Worm (Caenorhabditis elegans) whole organism, mixed stage, embryonic: ENCODE measurements around the gene B0252.5.

Experiments used
- blmp-1 ChIP-seq: fragments of 150-350 bp; optimal IDR thresholded peaks from 2 replicates; lab custom pipeline; 2014; ENCODE audit warnings: missing biosample characterization, missing genetic modification characterization
- ceh-39 ChIP-seq: fragments of 150-350 bp; optimal IDR thresholded peaks from 2 replicates; lab custom pipeline; 2014; ENCODE audit warnings: missing biosample characterization, missing genetic modification characterization
- ceh-83 ChIP-seq: fragments of 200-800 bp; sonication (Bioruptor generic); optimal IDR thresholded peaks from 2 replicates; lab custom pipeline; 2018; ENCODE audit warnings: mild to moderate bottlenecking, missing genetic modification characterization, missing compliant biosample characterization
- nhr-237 ChIP-seq: fragments of 150-350 bp; optimal IDR thresholded peaks from 2 replicates; lab custom pipeline; 2014; ENCODE audit warnings: missing biosample characterization, missing genetic modification characterization
- nhr-76 ChIP-seq: sonication (generic microtip); optimal IDR thresholded peaks from 2 replicates; lab custom pipeline; 2017; ENCODE audit warnings: missing biosample characterization, missing genetic modification characterization
- tbx-8 ChIP-seq: fragments of 200-800 bp; sonication (Bioruptor generic); optimal IDR thresholded peaks from 2 replicates; lab custom pipeline; 2018; ENCODE audit warnings: mild to moderate bottlenecking, missing genetic modification characterization, moderate library complexity, missing compliant biosample characterization
- unc-62 ChIP-seq: fragments of 150-350 bp; optimal IDR thresholded peaks from 2 replicates; lab custom pipeline; 2014; ENCODE audit warnings: missing biosample characterization, missing genetic modification reagents, missing genetic modification characterization
- ztf-11 ChIP-seq: fragments of 150-350 bp; optimal IDR thresholded peaks from 2 replicates; lab custom pipeline; 2014; ENCODE audit warnings: missing biosample characterization, missing genetic modification characterization

- no peak for TF ChIP-seq nhr-76
- no peak for TF ChIP-seq unc-62 (GFP tag; lab: Kevin White, UChicago)
- no peak for TF ChIP-seq tbx-8
- no peak for TF ChIP-seq ztf-11
- no peak for TF ChIP-seq blmp-1 (tag; lab: Kevin White, UChicago)
- no peak for TF ChIP-seq nhr-237 (tag; lab: Kevin White, UChicago)
- TF ChIP-seq ceh-39 (tag; lab: Kevin White, UChicago), result no peak
- TF ChIP-seq ceh-83, result no peak
Measured at ce11 chrII:6934729-6935128, 16.1 kb upstream of the B0252.5 start.
